Fruit fly (Drosophila melanogaster) whole organism, prepupa: ENCODE results near the gene gpp.

Experiments used
- CG10631 ChIP-seq: fragments of 200-800 bp; sonication (Bioruptor generic); optimal IDR thresholded peaks from 2 replicates; lab custom pipeline; 2016; ENCODE audit warnings: missing biosample characterization, missing genetic modification characterization
- CG10669 ChIP-seq: fragments of 200-800 bp; sonication (Bioruptor generic); optimal IDR thresholded peaks from 3 replicates; lab custom pipeline; 2018; ENCODE audit warnings: missing biosample characterization, mild to moderate bottlenecking, missing genetic modification characterization, moderate library complexity
- CG11294 ChIP-seq: fragments of 200-800 bp; sonication (Bioruptor generic); IDR thresholded peaks from 2 replicates; pipeline ENCODE4 v1.3.6; 2022; ENCODE audit warnings: missing biosample characterization, missing genetic modification characterization
- CG11762 ChIP-seq: fragments of 200-800 bp; sonication (Bioruptor generic); optimal IDR thresholded peaks from 3 replicates; lab custom pipeline; 2016; ENCODE audit warnings: missing biosample characterization, missing genetic modification characterization; ENCODE audit not compliant: insufficient read depth
- CG16779 ChIP-seq: fragments of 200-800 bp; sonication (Bioruptor generic); optimal IDR thresholded peaks from 3 replicates; lab custom pipeline; 2017; ENCODE audit warnings: missing biosample characterization, mild to moderate bottlenecking, missing genetic modification characterization
- CG32006 ChIP-seq: fragments of 200-800 bp; sonication (Bioruptor generic); optimal IDR thresholded peaks from 3 replicates; lab custom pipeline; 2017; ENCODE audit warnings: missing biosample characterization, mild to moderate bottlenecking, missing genetic modification characterization
- CG34406 ChIP-seq: fragments of 200-800 bp; sonication (Bioruptor generic); optimal IDR thresholded peaks from 3 replicates; lab custom pipeline; 2016; ENCODE audit warnings: missing biosample characterization, missing genetic modification characterization
- CG3919 ChIP-seq: fragments of 200-800 bp; sonication (Bioruptor generic); optimal IDR thresholded peaks from 3 replicates; lab custom pipeline; 2016; ENCODE audit warnings: missing biosample characterization, missing genetic modification characterization
- CG4318 ChIP-seq: fragments of 200-800 bp; sonication (Bioruptor generic); optimal IDR thresholded peaks from 3 replicates; lab custom pipeline; 2017; ENCODE audit warnings: missing biosample characterization, mild to moderate bottlenecking, missing genetic modification characterization
- CG6163 ChIP-seq: fragments of 200-800 bp; sonication (Bioruptor generic); IDR thresholded peaks from 3 replicates; pipeline ENCODE4 v1.3.6; 2022; ENCODE audit warnings: missing biosample characterization, missing genetic modification characterization
- CG6276 ChIP-seq: fragments of 200-800 bp; sonication (Bioruptor generic); optimal IDR thresholded peaks from 2 replicates; lab custom pipeline; 2017; ENCODE audit warnings: missing biosample characterization, mild to moderate bottlenecking, missing genetic modification characterization
- CG6808 ChIP-seq: fragments of 200-800 bp; sonication (Bioruptor generic); optimal IDR thresholded peaks from 3 replicates; lab custom pipeline; 2017; ENCODE audit warnings: missing biosample characterization, missing genetic modification characterization, mild to moderate bottlenecking, moderate library complexity, missing genetic modification reagents
- CG8119 ChIP-seq: fragments of 200-800 bp; sonication (Bioruptor generic); IDR thresholded peaks from 3 replicates; pipeline ENCODE4 v1.3.6; 2022; ENCODE audit warnings: missing biosample characterization, missing genetic modification characterization
- CG9139 ChIP-seq: fragments of 200-800 bp; sonication (Bioruptor generic); optimal IDR thresholded peaks from 3 replicates; lab custom pipeline; 2017; ENCODE audit warnings: missing biosample characterization, mild to moderate bottlenecking, missing genetic modification characterization
- Eip75B ChIP-seq: fragments of 200-800 bp; sonication (Bioruptor generic); optimal IDR thresholded peaks from 3 replicates; lab custom pipeline; 2016; ENCODE audit warnings: missing biosample characterization, missing genetic modification characterization
- Eip78C ChIP-seq: fragments of 200-800 bp; sonication (Bioruptor generic); peaks from one replicate; lab custom pipeline; 2016; ENCODE audit warnings: missing biosample characterization, missing genetic modification characterization
- Ets21C ChIP-seq: fragments of 200-800 bp; sonication (Bioruptor generic); optimal IDR thresholded peaks from 3 replicates; lab custom pipeline; 2016; ENCODE audit warnings: missing biosample characterization, missing genetic modification characterization
- Ets96B ChIP-seq: fragments of 200-800 bp; optimal IDR thresholded peaks from 2 replicates; lab custom pipeline; 2019; ENCODE audit warnings: missing biosample characterization, mild to moderate bottlenecking, missing genetic modification characterization, moderate library complexity
- Gug ChIP-seq: fragments of 200-800 bp; sonication (Bioruptor generic); IDR thresholded peaks from 2 replicates; pipeline ENCODE4 v1.3.6; 2022; ENCODE audit warnings: missing biosample characterization, missing genetic modification characterization
- Hr4 ChIP-seq: fragments of 200-800 bp; sonication (Bioruptor generic); optimal IDR thresholded peaks from 3 replicates; lab custom pipeline; 2016; ENCODE audit warnings: missing biosample characterization, missing genetic modification characterization
- Lpt ChIP-seq: fragments of 200-800 bp; sonication (Bioruptor generic); optimal IDR thresholded peaks from 3 replicates; lab custom pipeline; 2016; ENCODE audit warnings: missing biosample characterization, missing genetic modification characterization
- OdsH ChIP-seq: fragments of 200-800 bp; sonication (Bioruptor generic); optimal IDR thresholded peaks from 3 replicates; lab custom pipeline; 2016; ENCODE audit warnings: missing biosample characterization, missing genetic modification characterization
- Sox102F ChIP-seq: fragments of 200-800 bp; sonication (Bioruptor generic); optimal IDR thresholded peaks from 2 replicates; lab custom pipeline; 2016; ENCODE audit warnings: missing biosample characterization, mild to moderate bottlenecking, missing genetic modification characterization
- Sox14 ChIP-seq: fragments of 200-800 bp; sonication (Bioruptor generic); optimal IDR thresholded peaks from 3 replicates; lab custom pipeline; 2016; ENCODE audit warnings: missing biosample characterization, missing genetic modification characterization
- dsx ChIP-seq: fragments of 200-800 bp; optimal IDR thresholded peaks from 3 replicates; lab custom pipeline; 2019; ENCODE audit warnings: missing biosample characterization, mild to moderate bottlenecking, missing genetic modification characterization, moderate library complexity; ENCODE audit not compliant: poor library complexity, severe bottlenecking
- esn ChIP-seq: fragments of 200-800 bp; sonication (Bioruptor generic); optimal IDR thresholded peaks from 2 replicates; lab custom pipeline; 2016; ENCODE audit warnings: missing biosample characterization, mild to moderate bottlenecking, missing genetic modification characterization, moderate library complexity
- fd85E ChIP-seq: fragments of 200-800 bp; sonication (Bioruptor generic); optimal IDR thresholded peaks from 3 replicates; lab custom pipeline; 2016; ENCODE audit warnings: missing biosample characterization, missing genetic modification characterization
- lz ChIP-seq: fragments of 200-800 bp; sonication (Bioruptor generic); optimal IDR thresholded peaks from 3 replicates; lab custom pipeline; 2016; ENCODE audit warnings: missing biosample characterization, missing genetic modification characterization
- pdm3 ChIP-seq: fragments of 200-800 bp; sonication (Bioruptor generic); optimal IDR thresholded peaks from 3 replicates; lab custom pipeline; 2016; ENCODE audit warnings: missing biosample characterization, missing genetic modification characterization
- salr ChIP-seq, 2 experiments: fragments of 200-800 bp; sonication (Bioruptor generic); optimal IDR thresholded peaks; 3 replicates each; lab custom pipeline; 2016 to 2018; ENCODE audit warnings: missing biosample characterization in 2 of 2, missing genetic modification characterization in 2 of 2, mild to moderate bottlenecking in 1 of 2
- ss ChIP-seq, 2 experiments: fragments of 200-800 bp; sonication (Bioruptor generic); optimal IDR thresholded peaks; 2 replicates in 1 of 2; 3 replicates in 1 of 2; lab custom pipeline; 2017 to 2018; ENCODE audit warnings: mild to moderate bottlenecking in 2 of 2, missing biosample characterization in 2 of 2, missing genetic modification characterization in 2 of 2, moderate library complexity in 1 of 2
- topi ChIP-seq: fragments of 200-800 bp; sonication (Bioruptor generic); optimal IDR thresholded peaks from 3 replicates; lab custom pipeline; 2016; ENCODE audit warnings: missing biosample characterization, missing genetic modification characterization
- vri ChIP-seq: fragments of 200-800 bp; sonication (Bioruptor generic); optimal IDR thresholded peaks from 3 replicates; lab custom pipeline; 2016; ENCODE audit warnings: missing biosample characterization, mild to moderate bottlenecking, missing genetic modification characterization

Gene gpp

dm6 chr3R:6435219-6435618 lies 28.6 kb downstream of the gpp start:
- 0 out of 3 replicates have a peak, but pooled peaks have one; percentile 36 for TF ChIP-seq CG6163
- TF ChIP-seq CG10669 (GFP tag; lab: Kevin White, UChicago), result no peak

dm6 chr3R:6435761-6436318 lies 29.2 kb downstream of the gpp start:
- TF ChIP-seq CG3919 (GFP tag; lab: Kevin White, UChicago) (no peak), fd85E (GFP tag; lab: Kevin White, UChicago) (no peak), CG32006 (no peak), Eip75B (GFP tag; lab: Kevin White, UChicago) (no peak), Sox14 (GFP tag; lab: Kevin White, UChicago) (no peak), CG6276 (GFP tag; lab: Kevin White, UChicago) (no peak), Ets21C (GFP tag; lab: Kevin White, UChicago) (no peak), Lpt (GFP tag; lab: Kevin White, UChicago) (no peak), CG34406 (GFP tag; lab: Kevin White, UChicago) (no peak), topi (GFP tag; lab: Kevin White, UChicago) (no peak), esn (GFP tag; lab: Kevin White, UChicago) (no peak), salr (GFP tag; optimal IDR thresholded peaks at IDR 0.05; lab: Kevin White, UChicago) (no peak), CG8119 (no peak), vri (GFP tag; lab: Kevin White, UChicago) (no peak), dsx (no peak), Hr4 (GFP tag; lab: Kevin White, UChicago) (no peak)

dm6 chr3R:6436643-6437042 lies 30.0 kb downstream of the gpp start:
- TF ChIP-seq Sox102F (GFP tag; lab: Kevin White, UChicago) (no peak), OdsH (GFP tag; lab: Kevin White, UChicago) (no peak), CG6808 (GFP tag; lab: Kevin White, UChicago) (no peak), salr (GFP tag; optimal IDR thresholded peaks at IDR 0.05; lab: Kevin White, UChicago) (no peak), CG9139 (no peak), CG10669 (GFP tag; lab: Kevin White, UChicago) (no peak), topi (GFP tag; lab: Kevin White, UChicago) (no peak), dsx (no peak), CG4318 (GFP tag; lab: Kevin White, UChicago) (no peak), Eip78C (GFP tag; lab: Kevin White, UChicago) (no peak), CG11762 (GFP tag; lab: Kevin White, UChicago) (no peak), lz (GFP tag; lab: Kevin White, UChicago) (no peak), CG11294 (GFP tag; lab: Robert Waterston, UW) (no peak)
- TF ChIP-seq, all 60 proteins: peak for 0

dm6 chr3R:6456140-6457054 lies 49.7 kb downstream of the gpp start, which contains the start of gene CG9727:
CG9727 (minus strand) TSS chr3R:6456676.
- no peak for TF ChIP-seq Ets96B (tag; lab: Kevin White, UChicago)
- TF ChIP-seq CG10631 (GFP tag; lab: Kevin White, UChicago), result no peak
- TF ChIP-seq Gug (GFP tag; lab: Robert Waterston, UW), result no peak
- no peak for TF ChIP-seq Hr4 (GFP tag; lab: Kevin White, UChicago)
- TF ChIP-seq vri (GFP tag; lab: Kevin White, UChicago), result no peak
- no peak for TF ChIP-seq pdm3 (GFP tag; lab: Kevin White, UChicago)
- TF ChIP-seq CG16779, result no peak
- no peak for TF ChIP-seq CG11762 (GFP tag; lab: Kevin White, UChicago)
- TF ChIP-seq ss (GFP tag; optimal IDR thresholded peaks at IDR 0.05; lab: Kevin White, UChicago), result no peak
- TF ChIP-seq, all 60 proteins: peak for 0
